Fruit fly (Drosophila melanogaster) whole organism, embryonic: Measurements from ENCODE around the gene Phyhd1.
A peak's percentile ranks its signal among the peaks of the same experiment; 100 is the strongest.

ENCODE experiments used
- Atf6 ChIP-seq: fragments of 200-800 bp; sonication (Bioruptor generic); IDR thresholded peaks from 2 replicates; pipeline ENCODE4 v1.3.6; 2022; ENCODE audit warnings: missing biosample characterization, missing genetic modification characterization
- Blimp-1 ChIP-seq: fragments of 200-800 bp; sonication (Bioruptor generic); optimal IDR thresholded peaks from 3 replicates; lab custom pipeline; 2018; ENCODE audit warnings: missing biosample characterization, missing genetic modification characterization, mild to moderate bottlenecking, moderate library complexity, missing genetic modification reagents
- CG10209 ChIP-seq: fragments of 200-800 bp; sonication (Bioruptor generic); optimal IDR thresholded peaks from 3 replicates; lab custom pipeline; 2017; ENCODE audit warnings: missing biosample characterization, mild to moderate bottlenecking, missing genetic modification characterization, missing genetic modification reagents
- CG10321 ChIP-seq: fragments of 200-800 bp; sonication (Bioruptor generic); IDR thresholded peaks from 2 replicates; pipeline ENCODE4 v1.3.6; 2022; ENCODE audit warnings: missing biosample characterization, missing genetic modification characterization
- CG10543 ChIP-seq: fragments of 200-800 bp; sonication (Bioruptor generic); optimal IDR thresholded peaks from 3 replicates; lab custom pipeline; 2017; ENCODE audit warnings: missing biosample characterization, mild to moderate bottlenecking, missing genetic modification characterization, moderate library complexity
- CG12236 ChIP-seq: fragments of 200-800 bp; sonication (Bioruptor generic); optimal IDR thresholded peaks from 2 replicates; lab custom pipeline; 2016; ENCODE audit warnings: missing biosample characterization, missing genetic modification characterization
- CG13287 ChIP-seq: fragments of 200-800 bp; sonication (Bioruptor generic); IDR thresholded peaks from 2 replicates; pipeline ENCODE4 v1.3.6; 2022; ENCODE audit warnings: missing biosample characterization, missing genetic modification characterization; ENCODE audit not compliant: partially characterized antibody
- CG13894 ChIP-seq: fragments of 200-800 bp; sonication (Bioruptor generic); optimal IDR thresholded peaks from 3 replicates; lab custom pipeline; 2018; ENCODE audit warnings: missing biosample characterization, mild to moderate bottlenecking, missing genetic modification characterization, moderate library complexity
- CG15269 ChIP-seq: fragments of 200-800 bp; sonication (Bioruptor generic); optimal IDR thresholded peaks from 2 replicates; lab custom pipeline; 2018; ENCODE audit warnings: missing biosample characterization, mild to moderate bottlenecking, missing genetic modification characterization, moderate library complexity
- CG1529 ChIP-seq: fragments of 200-800 bp; sonication (Bioruptor generic); optimal IDR thresholded peaks from 3 replicates; lab custom pipeline; 2018; ENCODE audit warnings: missing biosample characterization, missing genetic modification characterization
- CG1603 ChIP-seq: fragments of 200-800 bp; sonication (Bioruptor generic); optimal IDR thresholded peaks from 2 replicates; lab custom pipeline; 2019; ENCODE audit warnings: missing biosample characterization, mild to moderate bottlenecking, missing genetic modification characterization, moderate library complexity
- CG30431 ChIP-seq: fragments of 200-800 bp; sonication (Bioruptor generic); optimal IDR thresholded peaks from 2 replicates; lab custom pipeline; 2017; ENCODE audit warnings: missing biosample characterization, missing genetic modification characterization
- CG31224 ChIP-seq: fragments of 200-800 bp; sonication (Bioruptor generic); IDR thresholded peaks from 2 replicates; pipeline ENCODE4 v1.3.6; 2022; ENCODE audit warnings: missing biosample characterization, missing genetic modification characterization
- CG3838 ChIP-seq: fragments of 200-800 bp; sonication (Bioruptor generic); optimal IDR thresholded peaks from 3 replicates; lab custom pipeline; 2016; ENCODE audit warnings: missing biosample characterization, missing genetic modification characterization
- CG5245 ChIP-seq: fragments of 200-800 bp; sonication (Bioruptor generic); optimal IDR thresholded peaks from 3 replicates; lab custom pipeline; 2016; ENCODE audit warnings: missing biosample characterization, missing genetic modification characterization
- CG6683 ChIP-seq: fragments of 200-800 bp; sonication (Bioruptor generic); optimal IDR thresholded peaks from 2 replicates; lab custom pipeline; 2017; ENCODE audit warnings: missing biosample characterization, mild to moderate bottlenecking, missing genetic modification characterization, missing genetic modification reagents
- CG7786 ChIP-seq: fragments of 200-800 bp; sonication (Bioruptor generic); optimal IDR thresholded peaks from 2 replicates; lab custom pipeline; 2016; ENCODE audit warnings: missing biosample characterization, missing genetic modification characterization
- Dad ChIP-seq: fragments of 200-800 bp; sonication (Bioruptor generic); optimal IDR thresholded peaks from 3 replicates; lab custom pipeline; 2016; ENCODE audit warnings: missing biosample characterization, missing genetic modification characterization
- Doc3 ChIP-seq: fragments of 200-800 bp; sonication (Bioruptor generic); IDR thresholded peaks from 3 replicates; pipeline ENCODE4 v1.3.6; 2022; ENCODE audit warnings: missing biosample characterization, missing genetic modification characterization; ENCODE audit not compliant: partially characterized antibody
- E2f2 ChIP-seq: fragments of 200-800 bp; sonication (Bioruptor generic); IDR thresholded peaks from 2 replicates; pipeline ENCODE4 v1.3.6; 2022; ENCODE audit warnings: missing biosample characterization, missing genetic modification characterization
- Ets97D ChIP-seq: fragments of 200-800 bp; sonication (Bioruptor generic); optimal IDR thresholded peaks from 3 replicates; lab custom pipeline; 2016; ENCODE audit warnings: missing biosample characterization, missing genetic modification characterization
- Hand ChIP-seq: fragments of 200-800 bp; sonication (Bioruptor generic); optimal IDR thresholded peaks from 2 replicates; lab custom pipeline; 2017; ENCODE audit warnings: mild to moderate bottlenecking, missing biosample characterization, missing genetic modification reagents, missing genetic modification characterization
- Hsf ChIP-seq: fragments of 200-800 bp; sonication (Bioruptor generic); optimal IDR thresholded peaks from 3 replicates; lab custom pipeline; 2016; ENCODE audit warnings: missing biosample characterization, missing genetic modification characterization
- Optix ChIP-seq: fragments of 200-800 bp; sonication (Bioruptor generic); IDR thresholded peaks from 3 replicates; pipeline ENCODE4 v1.3.6; 2022; ENCODE audit warnings: missing biosample characterization, missing genetic modification characterization
- TFAM ChIP-seq: fragments of 200-800 bp; sonication (Bioruptor generic); optimal IDR thresholded peaks from 2 replicates; lab custom pipeline; 2017; ENCODE audit warnings: missing biosample characterization, missing genetic modification characterization, inconsistent platforms
- aop ChIP-seq: fragments of 200-800 bp; sonication (Bioruptor generic); IDR thresholded peaks from 2 replicates; pipeline ENCODE4 v1.3.6; 2022; ENCODE audit warnings: missing biosample characterization, missing genetic modification characterization
- bab2 ChIP-seq: fragments of 200-800 bp; sonication (Bioruptor generic); optimal IDR thresholded peaks from 2 replicates; lab custom pipeline; 2016; ENCODE audit warnings: missing biosample characterization, missing genetic modification characterization
- bowl ChIP-seq: fragments of 200-800 bp; sonication (Bioruptor generic); IDR thresholded peaks from 2 replicates; pipeline ENCODE4 v1.3.6; 2022; ENCODE audit warnings: missing biosample characterization, missing genetic modification characterization
- dysf ChIP-seq: fragments of 200-800 bp; sonication (Bioruptor generic); IDR thresholded peaks from 3 replicates; pipeline ENCODE4 v1.3.6; 2022; ENCODE audit warnings: missing biosample characterization, missing genetic modification characterization
- eve ChIP-seq, 2 experiments: fragments of >200 bp; optimal IDR thresholded peaks; 2 replicates each; lab custom pipeline; 2017; ENCODE audit warnings: missing biosample characterization in 2 of 2, missing genetic modification characterization in 2 of 2
- ftz-f1 ChIP-seq: fragments of 200-800 bp; sonication (Bioruptor generic); optimal IDR thresholded peaks from 2 replicates; lab custom pipeline; 2016; ENCODE audit warnings: missing biosample characterization, missing genetic modification characterization
- gsb ChIP-seq: fragments of 200-800 bp; sonication (Bioruptor generic); IDR thresholded peaks from 2 replicates; pipeline ENCODE4 v1.3.6; 2022; ENCODE audit warnings: missing biosample characterization, missing genetic modification characterization
- gsb-n ChIP-seq: fragments of 200-800 bp; sonication (Bioruptor generic); optimal IDR thresholded peaks from 3 replicates; lab custom pipeline; 2018; ENCODE audit warnings: missing biosample characterization, mild to moderate bottlenecking, missing genetic modification characterization
- gt ChIP-seq: fragments of 200-800 bp; sonication (Bioruptor generic); IDR thresholded peaks from 2 replicates; pipeline ENCODE4 v1.3.6; 2022; ENCODE audit warnings: missing biosample characterization, missing genetic modification characterization
- hbn ChIP-seq: fragments of 200-800 bp; sonication (Bioruptor generic); IDR thresholded peaks from 2 replicates; pipeline ENCODE4 v1.3.6; 2022; ENCODE audit warnings: missing biosample characterization, missing genetic modification characterization; ENCODE audit not compliant: partially characterized antibody
- hth ChIP-seq: fragments of >200 bp; optimal IDR thresholded peaks from 2 replicates; lab custom pipeline; 2017; ENCODE audit warnings: inconsistent platforms
- mld ChIP-seq: fragments of 200-800 bp; sonication (Bioruptor generic); IDR thresholded peaks from 3 replicates; pipeline ENCODE4 v1.3.6; 2022; ENCODE audit warnings: missing biosample characterization, missing genetic modification characterization; ENCODE audit not compliant: partially characterized antibody
- pan ChIP-seq, 4 experiments: fragments of >200 bp in 3 of 4; fragments of 200-800 bp in 1 of 4; sonication (Bioruptor generic) in 1 of 4; optimal IDR thresholded peaks in 3 of 4; IDR thresholded peaks in 1 of 4; 2 replicates each; pipeline versions ENCODE4 v1.3.6 to Lab custom; 2017 to 2022; ENCODE audit warnings: missing biosample characterization in 2 of 4, missing genetic modification characterization in 2 of 4, mixed read lengths in 1 of 4
- pzg ChIP-seq: fragments of 200-800 bp; sonication (Bioruptor generic); optimal IDR thresholded peaks from 3 replicates; lab custom pipeline; 2018; ENCODE audit warnings: missing biosample characterization, mild to moderate bottlenecking, missing genetic modification characterization, moderate library complexity
- rib ChIP-seq: fragments of 200-800 bp; sonication (Bioruptor generic); IDR thresholded peaks from 2 replicates; pipeline ENCODE4 v1.3.6; 2022; ENCODE audit warnings: missing biosample characterization, missing genetic modification characterization
- sc ChIP-seq, 3 experiments: fragments of >200 bp in 2 of 3; fragments of 200-800 bp in 1 of 3; sonication (Bioruptor generic) in 1 of 3; optimal IDR thresholded peaks; 2 replicates in 2 of 3; 3 replicates in 1 of 3; lab custom pipeline; 2017; ENCODE audit warnings: mild to moderate bottlenecking in 1 of 3, missing biosample characterization in 1 of 3, missing genetic modification characterization in 1 of 3, missing genetic modification reagents in 1 of 3
- scrt ChIP-seq: fragments of 200-800 bp; sonication (Bioruptor generic); optimal IDR thresholded peaks from 2 replicates; lab custom pipeline; 2018; ENCODE audit warnings: missing biosample characterization, mild to moderate bottlenecking, missing genetic modification characterization, moderate library complexity
- sisA ChIP-seq: fragments of 200-800 bp; sonication (Bioruptor generic); IDR thresholded peaks from 2 replicates; pipeline ENCODE4 v1.3.6; 2022; ENCODE audit warnings: missing biosample characterization, missing genetic modification characterization
- sna ChIP-seq: fragments of 200-800 bp; sonication (Bioruptor generic); IDR thresholded peaks from 2 replicates; pipeline ENCODE4 v1.3.6; 2022; ENCODE audit warnings: missing biosample characterization, missing genetic modification characterization; ENCODE audit not compliant: partially characterized antibody
- stc ChIP-seq: fragments of 200-800 bp; sonication (Bioruptor generic); IDR thresholded peaks from 2 replicates; pipeline ENCODE4 v1.3.6; 2022; ENCODE audit warnings: missing biosample characterization, missing genetic modification characterization
- tna ChIP-seq: fragments of 200-800 bp; sonication (Bioruptor generic); IDR thresholded peaks from 2 replicates; pipeline ENCODE4 v1.3.6; 2022; ENCODE audit warnings: missing biosample characterization, missing genetic modification characterization; ENCODE audit not compliant: partially characterized antibody
- toy ChIP-seq: fragments of 200-800 bp; sonication (Bioruptor generic); IDR thresholded peaks from 2 replicates; pipeline ENCODE4 v1.3.6; 2022; ENCODE audit warnings: missing biosample characterization, missing genetic modification characterization
- zen2 ChIP-seq: fragments of 200-800 bp; sonication (Bioruptor generic); IDR thresholded peaks from 3 replicates; pipeline ENCODE4 v1.3.6; 2022; ENCODE audit warnings: missing biosample characterization, missing genetic modification characterization; ENCODE audit not compliant: partially characterized antibody
- zfh1 ChIP-seq: fragments of 200-800 bp; sonication (Bioruptor generic); IDR thresholded peaks from 3 replicates; pipeline ENCODE4 v1.3.6; 2022; ENCODE audit warnings: missing biosample characterization, missing genetic modification characterization

The Phyhd1 gene

DNA sequence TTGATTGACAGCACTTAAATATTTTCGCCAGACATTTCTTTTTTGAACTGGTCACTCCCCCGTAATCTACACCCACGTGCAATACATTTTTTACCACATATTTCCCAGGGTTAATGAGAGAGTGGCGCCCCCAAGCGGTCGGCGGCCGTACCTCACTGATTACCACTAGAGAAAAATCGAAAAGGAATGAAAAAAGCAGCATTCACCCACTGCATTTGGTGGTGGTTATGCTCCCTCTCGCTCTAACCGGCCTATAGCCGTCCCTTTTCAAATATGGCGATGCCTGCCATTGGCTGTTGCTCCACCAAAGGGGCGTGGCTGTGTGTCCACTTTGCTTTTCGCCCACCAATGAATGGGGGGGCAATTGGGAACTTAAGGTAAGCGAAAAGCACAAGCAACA, 15.8 kb downstream of the Phyhd1 start (continued):
- TF ChIP-seq sna (GFP tag; lab: Robert Waterston, UW) (0 out of 2 replicates have a peak, but pooled peaks have one; percentile 39), rib (GFP tag; lab: Robert Waterston, UW) (0 out of 2 replicates have a peak, but pooled peaks have one; percentile 57), bab2 (GFP tag; lab: Kevin White, UChicago) (no peak), Hand (no peak), CG1529 (GFP tag; lab: Kevin White, UChicago) (peak; percentile 56), dysf (peak; percentile 41; the same call in 1 of the 3 replicates), gt (no peak), CG15269 (tag; lab: Kevin White, UChicago) (peak; percentile 44), toy (GFP tag; lab: Robert Waterston, UW) (no peak), Hsf (peak; percentile 23), CG10321 (peak; percentile 97), TFAM (GFP tag; lab: Kevin White, UChicago) (peak; percentile 16), gsb (peak; percentile 39; the same call in 1 of the 2 replicates), E2f2 (no peak), CG12236 (GFP tag; lab: Kevin White, UChicago) (no peak), CG3838 (GFP tag; lab: Kevin White, UChicago) (no peak), CG31224 (GFP tag; lab: Robert Waterston, UW) (0 out of 2 replicates have a peak, but pooled peaks have one; percentile 35), CG13894 (tag; lab: Kevin White, UChicago) (no peak), gsb-n (peak; percentile 58), Optix (GFP tag; lab: Robert Waterston, UW) (peak; percentile 61; the same call in 2 of the 3 replicates), CG10543 (GFP tag; lab: Kevin White, UChicago) (peak; percentile 42), zen2 (no peak), hbn (GFP tag; lab: Robert Waterston, UW) (no peak), aop (GFP tag; lab: Robert Waterston, UW) (no peak), sc (optimal IDR thresholded peaks at IDR 0.05; lab: Kevin White, UChicago) (no peak), sc (GFP tag; optimal IDR thresholded peaks at IDR 0.05; lab: Kevin White, UChicago) (peak; percentile 71), CG30431 (GFP tag; lab: Kevin White, UChicago) (no peak), Blimp-1 (peak; percentile 49), CG6683 (GFP tag; lab: Kevin White, UChicago) (no peak), zfh1 (GFP tag; lab: Robert Waterston, UW) (peak; percentile 65; the same call in 1 of the 3 replicates), CG5245 (peak; percentile 71), tna (GFP tag; lab: Robert Waterston, UW) (no peak), CG7786 (GFP tag; lab: Kevin White, UChicago) (no peak), pzg (GFP tag; lab: Kevin White, UChicago) (no peak), CG1603 (peak; percentile 72), CG13287 (GFP tag; lab: Robert Waterston, UW) (no peak), mld (GFP tag; lab: Robert Waterston, UW) (no peak), Ets97D (GFP tag; lab: Kevin White, UChicago) (no peak), eve (GFP tag; optimal IDR thresholded peaks at IDR 0.05; lab: Kevin White, UChicago) (peak in 1 of 2 experiments; percentile 77), CG10209 (GFP tag; lab: Kevin White, UChicago) (peak; percentile 33), Atf6 (GFP tag; lab: Robert Waterston, UW) (0 out of 2 replicates have a peak, but pooled peaks have one; percentile 22), Dad (GFP tag; lab: Kevin White, UChicago) (peak; percentile 34), pan (optimal IDR thresholded peaks at IDR 0.05; lab: Kevin White, UChicago) (no peak), pan (GFP tag; optimal IDR thresholded peaks at IDR 0.05 in 1 of 2, IDR thresholded peaks at IDR 0.05 in 1 of 2) (peak in 1 of 2 experiments; percentile 73), Doc3 (GFP tag; lab: Robert Waterston, UW) (no peak), stc (peak; percentile 35), scrt (GFP tag; lab: Kevin White, UChicago) (peak; percentile 56), bowl (GFP tag; lab: Robert Waterston, UW) (no peak), sisA (no peak), hth (lab: Kevin White, UChicago) (no peak), ftz-f1 (GFP tag; lab: Kevin White, UChicago) (no peak)
